Worm (Caenorhabditis elegans): ENCODE data around the gene Y7A5A.24.

The Y7A5A.24 gene

DNA sequence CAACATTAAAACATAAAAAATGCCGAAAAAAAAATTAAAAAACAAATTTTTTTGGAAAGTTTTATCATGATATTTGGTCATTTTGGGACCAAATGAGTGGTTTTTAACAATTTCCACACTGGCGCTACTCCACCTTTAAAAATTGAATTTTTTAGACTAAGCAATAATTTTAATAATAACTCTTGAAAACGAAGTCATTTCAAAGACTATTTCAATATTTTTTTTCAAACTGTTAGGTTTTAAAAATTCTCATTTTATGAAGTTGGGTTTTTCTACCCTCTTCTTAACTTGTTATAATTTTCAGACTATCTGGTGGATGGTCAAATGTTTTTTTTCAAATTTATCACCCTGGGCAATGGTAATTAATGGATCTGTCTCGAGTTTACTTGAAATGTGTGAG lies 40.3 kb upstream of the Y7A5A.24 start, which contains the start of gene Y7A5A.8:
Gene Y7A5A.8, plus strand, starts transcription at position 301 of the 400 bp plus-strand sequence.
- TF ChIP-seq ceh-34 (tag; optimal IDR thresholded peaks at IDR 0.05) (no peak), K02D7.2 (tag; optimal IDR thresholded peaks at IDR 0.05) (no peak), pqm-1 (tag; optimal IDR thresholded peaks at IDR 0.05) (no peak), pha-2 (tag; optimal IDR thresholded peaks at IDR 0.05) (no peak)

DNA sequence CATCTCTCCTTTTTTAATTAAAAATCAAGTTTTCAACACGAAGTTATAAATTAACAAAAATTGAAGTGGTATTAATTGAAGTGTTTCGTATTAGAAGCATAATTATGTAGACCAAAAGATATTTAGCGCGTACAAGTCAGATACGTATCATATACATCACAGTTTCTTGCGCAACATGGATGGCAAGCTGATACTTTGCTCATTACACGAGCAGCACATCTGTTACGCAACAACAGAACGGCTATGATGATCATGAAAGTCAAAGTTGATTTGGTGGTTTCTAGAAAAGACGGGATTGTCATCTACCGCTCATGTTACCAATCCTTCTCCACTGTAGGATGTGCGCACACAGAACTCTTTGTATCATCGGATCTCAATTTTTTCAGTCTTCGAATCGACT lies 32.6 kb upstream of the Y7A5A.24 start:
- TF ChIP-seq ceh-9 (tag; optimal IDR thresholded peaks at IDR 0.05) (no peak), elt-4 (tag; optimal IDR thresholded peaks at IDR 0.05) (no peak), ceh-30 (tag; optimal IDR thresholded peaks at IDR 0.05) (no peak), pros-1 (tag; optimal IDR thresholded peaks at IDR 0.05) (no peak), nhr-11 (tag; optimal IDR thresholded peaks at IDR 0.05) (no peak), hlh-15 (tag; optimal IDR thresholded peaks at IDR 0.05) (no peak), lim-6 (tag; optimal IDR thresholded peaks at IDR 0.05) (no peak), nhr-232 (tag; optimal IDR thresholded peaks at IDR 0.05) (no peak), ama-1 (optimal IDR thresholded peaks at IDR 0.05) (no peak), nfya-1 (tag; optimal IDR thresholded peaks at IDR 0.05) (no peak)

DNA sequence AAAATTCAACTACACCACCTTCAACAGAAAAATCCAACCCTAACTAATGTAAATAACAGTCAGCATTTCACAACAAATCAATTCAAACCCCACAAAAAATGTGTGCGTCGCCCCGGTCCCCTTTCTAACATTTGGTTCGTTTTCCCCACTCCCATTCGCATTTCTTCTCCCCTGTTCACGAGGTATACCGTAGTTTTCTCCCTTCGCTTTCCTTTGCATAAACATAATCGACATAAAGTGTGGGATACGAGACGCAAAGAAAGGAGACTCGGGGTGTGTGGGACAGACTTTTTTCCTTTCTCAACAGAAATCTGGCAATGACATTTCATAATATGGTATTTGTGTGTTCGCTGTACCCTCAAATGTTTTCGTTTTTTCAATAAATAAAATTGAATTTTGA lies 29.4 kb upstream of the Y7A5A.24 start:
- TF ChIP-seq ahr-1 (tag; optimal IDR thresholded peaks at IDR 0.05) (no peak), ceh-22 (tag; optimal IDR thresholded peaks at IDR 0.05) (no peak), sdc-2 (tag; optimal IDR thresholded peaks at IDR 0.05) (peak; percentile 90), pag-3 (tag; optimal IDR thresholded peaks at IDR 0.05; ENCODE audit: borderline replicate concordance) (no peak), pqm-1 (tag; optimal IDR thresholded peaks at IDR 0.05) (no peak), fax-1 (tag; optimal IDR thresholded peaks at IDR 0.05) (no peak), unc-3 (GFP tag; conservative IDR thresholded peaks at IDR 0.05) (no peak), unc-3 (tag; optimal IDR thresholded peaks at IDR 0.05) (no peak), elt-2 (tag; optimal IDR thresholded peaks at IDR 0.05) (no peak)

DNA sequence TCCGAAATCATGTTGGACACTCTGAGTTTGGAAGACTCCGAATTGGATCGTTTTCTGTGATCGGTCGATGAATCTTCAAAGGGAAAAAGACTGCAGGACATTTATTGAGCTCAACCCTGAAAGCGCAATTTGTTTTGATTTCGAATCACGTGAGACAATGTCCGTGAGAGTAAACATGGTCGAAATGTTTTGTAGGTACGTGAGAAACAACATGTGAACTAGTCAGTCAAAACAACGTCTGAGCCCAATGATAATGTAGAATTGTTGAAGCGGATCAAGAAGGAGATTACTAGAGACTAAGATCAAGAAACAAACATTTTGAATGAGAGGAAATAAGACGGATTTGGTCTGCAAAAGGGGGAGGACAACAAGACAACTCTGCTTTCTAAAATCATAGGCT lies 22.1 kb upstream of the Y7A5A.24 start, which contains the start of gene Y7A5A.7:
Gene Y7A5A.7, minus strand, starts transcription at position 101 of the 400 bp plus-strand sequence.
- TF ChIP-seq unc-86 (tag; optimal IDR thresholded peaks at IDR 0.05) (no peak), F13H6.1 (tag; optimal IDR thresholded peaks at IDR 0.05) (no peak), sdc-2 (tag; optimal IDR thresholded peaks at IDR 0.05) (no peak), Y22D7AL.16 (tag; optimal IDR thresholded peaks at IDR 0.05) (no peak), K02D7.2 (tag; optimal IDR thresholded peaks at IDR 0.05) (no peak), ceh-31 (tag; optimal IDR thresholded peaks at IDR 0.05) (no peak), che-1 (tag; optimal IDR thresholded peaks at IDR 0.05) (no peak), nhr-11 (tag; optimal IDR thresholded peaks at IDR 0.05) (no peak), ceh-30 (tag; optimal IDR thresholded peaks at IDR 0.05) (no peak), sox-4 (tag; optimal IDR thresholded peaks at IDR 0.05) (no peak), rnt-1 (tag; optimal IDR thresholded peaks at IDR 0.05) (no peak), ceh-14 (tag; optimal IDR thresholded peaks at IDR 0.05) (no peak), pha-2 (tag; optimal IDR thresholded peaks at IDR 0.05) (no peak), ceh-6 (GFP tag; optimal IDR thresholded peaks at IDR 0.05) (no peak), ceh-2 (tag; optimal IDR thresholded peaks at IDR 0.05) (no peak), pros-1 (tag; optimal IDR thresholded peaks at IDR 0.05) (no peak), ceh-45 (GFP tag; IDR thresholded peaks at IDR 0.05) (no peak), hlh-6 (tag; optimal IDR thresholded peaks at IDR 0.05) (no peak), madf-2 (tag; optimal IDR thresholded peaks at IDR 0.05) (no peak)

DNA sequence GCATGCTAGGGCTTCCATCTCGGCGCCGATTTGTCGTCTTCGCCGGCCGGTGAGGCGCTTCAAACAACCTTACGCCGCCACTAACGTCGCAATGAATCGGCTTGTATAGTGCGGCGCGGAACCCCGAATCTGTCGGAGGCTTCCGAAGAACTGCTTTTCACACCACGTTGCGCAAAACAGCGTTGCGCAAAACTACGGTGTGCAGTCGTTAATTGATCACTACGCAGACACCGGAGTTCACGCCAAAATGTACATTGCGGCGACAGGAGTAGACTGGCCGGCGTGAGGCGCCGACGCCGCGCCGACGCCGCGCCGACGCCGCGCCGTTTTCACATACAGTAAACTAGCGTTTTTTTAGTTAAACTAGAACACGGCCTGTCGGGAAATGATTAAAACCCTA lies 19.9 kb upstream of the Y7A5A.24 start:
- no peak for TF ChIP-seq K02D7.2 (tag; optimal IDR thresholded peaks at IDR 0.05)
- no peak for TF ChIP-seq C08G9.2 (tag; optimal IDR thresholded peaks at IDR 0.05)
- no peak for TF ChIP-seq nhr-11 (tag; optimal IDR thresholded peaks at IDR 0.05)
- no peak for TF ChIP-seq ttx-3 (tag; optimal IDR thresholded peaks at IDR 0.05)
- TF ChIP-seq ref-2 (tag; optimal IDR thresholded peaks at IDR 0.05), result no peak
- TF ChIP-seq mec-3 (tag; optimal IDR thresholded peaks at IDR 0.05; ENCODE audit: borderline replicate concordance), result no peak
- no peak for TF ChIP-seq ahr-1 (tag; optimal IDR thresholded peaks at IDR 0.05)
- TF ChIP-seq madf-2 (tag; optimal IDR thresholded peaks at IDR 0.05), result no peak
- no peak for TF ChIP-seq hlh-6 (tag; optimal IDR thresholded peaks at IDR 0.05)
- TF ChIP-seq ceh-48 (tag; optimal IDR thresholded peaks at IDR 0.05), result no peak
- TF ChIP-seq pqm-1 (tag; optimal IDR thresholded peaks at IDR 0.05), result no peak
- no peak for TF ChIP-seq ceh-6 (GFP tag; optimal IDR thresholded peaks at IDR 0.05)
- TF ChIP-seq ceh-45 (GFP tag; IDR thresholded peaks at IDR 0.05), result no peak
- TF ChIP-seq zip-5 (tag; optimal IDR thresholded peaks at IDR 0.05), result no peak
- TF ChIP-seq ceh-19 (GFP tag; optimal IDR thresholded peaks at IDR 0.05), result no peak
- TF ChIP-seq tbx-2 (tag; optimal IDR thresholded peaks at IDR 0.05), result no peak
- TF ChIP-seq lin-11 (tag; optimal IDR thresholded peaks at IDR 0.05), result no peak
- no peak for TF ChIP-seq unc-3 (GFP tag; conservative IDR thresholded peaks at IDR 0.05)
- no peak for TF ChIP-seq unc-3 (tag; optimal IDR thresholded peaks at IDR 0.05)
- no peak for TF ChIP-seq ama-1 (optimal IDR thresholded peaks at IDR 0.05)

Data from whole organism, late embryonic.